Worm (Caenorhabditis elegans) whole organism, L1 larva: ENCODE data around the gene F28H7.8.

Experiments used
- nhr-237 ChIP-seq: fragments of 150-350 bp; optimal IDR thresholded peaks from 2 replicates; lab custom pipeline; 2014; ENCODE audit warnings: missing biosample characterization, missing genetic modification characterization
- ztf-11 ChIP-seq, 2 experiments: sonication (generic microtip); optimal IDR thresholded peaks; 2 replicates each; lab custom pipeline; 2016 to 2017; ENCODE audit warnings: missing genetic modification characterization in 2 of 2, missing biosample characterization in 1 of 2, missing compliant biosample characterization in 1 of 2

ce11 chrV:10773216-10773615 is 14.5 kb downstream of the F28H7.8 start:
- TF ChIP-seq ztf-11 (tag; optimal IDR thresholded peaks at IDR 0.05; lab: Kevin White, UChicago) (no peak), nhr-237 (tag; lab: Kevin White, UChicago) (no peak)
